Fruit fly (Drosophila melanogaster): Measurements from ENCODE around the gene Rcd4.

DNA sequence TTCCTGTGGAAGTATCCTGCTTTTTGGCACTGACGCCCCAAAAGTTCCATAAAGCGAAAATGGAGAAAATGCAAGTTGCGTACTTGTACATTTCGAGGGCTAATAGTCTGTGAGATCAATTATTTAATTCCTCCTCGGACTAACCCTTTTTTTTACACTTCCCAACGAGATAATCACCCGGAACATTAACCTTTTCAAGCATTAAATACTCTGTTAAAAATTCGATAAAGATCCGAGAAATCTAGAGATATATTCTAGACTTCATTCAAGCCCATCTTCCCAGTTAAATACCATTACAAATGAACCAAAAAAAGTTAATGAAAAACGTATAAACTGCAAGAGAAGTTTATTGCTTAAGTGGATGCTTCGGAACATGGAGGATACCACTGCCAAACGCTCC is 11.5 kb downstream of the Rcd4 start, which contains the start of gene lectin-29Ca:
- no peak for TF ChIP-seq CG34367 (tag; optimal IDR thresholded peaks at IDR 0.05)
- TF ChIP-seq CG17806 (tag; optimal IDR thresholded peaks at IDR 0.05): no peak
- TF ChIP-seq fd96Ca (GFP tag; IDR thresholded peaks at IDR 0.05): no peak
- no peak for TF ChIP-seq CG14655 (GFP tag; optimal IDR thresholded peaks at IDR 0.05)
- no peak for TF ChIP-seq CG9948 (tag; optimal IDR thresholded peaks at IDR 0.05)
- TF ChIP-seq EcR (GFP tag; optimal IDR thresholded peaks at IDR 0.05): no peak
- TF ChIP-seq Snoo (tag; optimal IDR thresholded peaks at IDR 0.05): no peak
